Worm (Caenorhabditis elegans) whole organism, L4 larva: Measurements from ENCODE around the gene ZK418.10.

Experiments
- D1046.2 ChIP-seq: fragments of 200-800 bp; sonication (Bioruptor generic); IDR thresholded peaks from 2 replicates; pipeline ENCODE4 v1.3.6; 2022; ENCODE audit warnings: missing genetic modification characterization, missing compliant biosample characterization
- F26F4.8 ChIP-seq: fragments of 200-800 bp; sonication (Bioruptor generic); conservative IDR thresholded peaks from 2 replicates; pipeline ENCODE4 v1.3.6; 2022; ENCODE audit warnings: missing genetic modification characterization, missing compliant biosample characterization
- F44E2.7 ChIP-seq: fragments of 200-800 bp; sonication (Bioruptor generic); IDR thresholded peaks from 2 replicates; pipeline ENCODE4 v2.1.2; 2022; ENCODE audit warnings: missing genetic modification characterization, missing compliant biosample characterization
- T26A8.4 ChIP-seq: fragments of 200-800 bp; sonication (Bioruptor generic); IDR thresholded peaks from 2 replicates; pipeline ENCODE4 v1.3.6; 2022; ENCODE audit warnings: missing genetic modification characterization, missing compliant biosample characterization
- Y105C5A.15 ChIP-seq: fragments of 200-800 bp; sonication (Bioruptor generic); IDR thresholded peaks from 2 replicates; pipeline ENCODE4 v1.3.6; 2022; ENCODE audit warnings: missing genetic modification characterization, missing compliant biosample characterization
- Y5F2A.4 ChIP-seq: fragments of 200-800 bp; sonication (Bioruptor generic); optimal IDR thresholded peaks from 2 replicates; lab custom pipeline; 2018; ENCODE audit warnings: mild to moderate bottlenecking, missing genetic modification characterization, missing compliant biosample characterization
- Y75B8A.6 ChIP-seq: fragments of 200-800 bp; sonication (Bioruptor generic); IDR thresholded peaks from 2 replicates; pipeline ENCODE4 v1.3.6; 2022; ENCODE audit warnings: missing genetic modification reagents, missing genetic modification characterization, missing compliant biosample characterization
- attf-4 ChIP-seq: sonication (generic microtip); optimal IDR thresholded peaks from 3 replicates; lab custom pipeline; 2017; ENCODE audit warnings: missing biosample characterization, missing genetic modification characterization
- ceh-20 ChIP-seq: fragments of 200-800 bp; sonication (Bioruptor generic); IDR thresholded peaks from 2 replicates; pipeline ENCODE4 v1.3.6; 2022; ENCODE audit warnings: missing genetic modification reagents, missing genetic modification characterization, missing compliant biosample characterization
- ceh-28 ChIP-seq: fragments of 150-350 bp; optimal IDR thresholded peaks from 2 replicates; lab custom pipeline; 2014; ENCODE audit warnings: missing biosample characterization, missing genetic modification reagents, missing genetic modification characterization
- ceh-44 ChIP-seq: fragments of 200-800 bp; sonication (Bioruptor generic); IDR thresholded peaks from 2 replicates; pipeline ENCODE4 v1.3.6; 2022; ENCODE audit warnings: missing genetic modification reagents, missing genetic modification characterization, missing compliant biosample characterization
- ceh-62 ChIP-seq: sonication (generic microtip); optimal IDR thresholded peaks from 2 replicates; lab custom pipeline; 2017; ENCODE audit warnings: missing biosample characterization, missing genetic modification characterization
- ctbp-1 ChIP-seq: fragments of 200-800 bp; sonication (Bioruptor generic); IDR thresholded peaks from 2 replicates; pipeline ENCODE4 v1.3.6; 2022; ENCODE audit warnings: missing genetic modification reagents, missing genetic modification characterization, missing compliant biosample characterization
- daf-12 ChIP-seq: fragments of 150-350 bp; optimal IDR thresholded peaks from 2 replicates; lab custom pipeline; 2014; ENCODE audit warnings: missing biosample characterization, missing genetic modification reagents, missing genetic modification characterization
- daf-16 ChIP-seq, 3 experiments: sonication (generic microtip); optimal IDR thresholded peaks; 2 replicates each; lab custom pipeline; 2016 to 2017; ENCODE audit warnings: missing genetic modification characterization in 3 of 3, missing genetic modification reagents in 3 of 3, mild to moderate bottlenecking in 2 of 3, missing compliant biosample characterization in 2 of 3, missing biosample characterization in 1 of 3, moderate library complexity in 1 of 3
- dmd-6 ChIP-seq: fragments of 200-800 bp; sonication (Bioruptor generic); IDR thresholded peaks from 2 replicates; pipeline ENCODE4 v1.3.6; 2022; ENCODE audit warnings: missing genetic modification reagents, missing genetic modification characterization, missing compliant biosample characterization
- dpl-1 ChIP-seq: fragments of 150-350 bp; optimal IDR thresholded peaks from 2 replicates; lab custom pipeline; 2014; ENCODE audit warnings: missing biosample characterization, missing genetic modification reagents, missing genetic modification characterization
- duxl-1 ChIP-seq: sonication (generic microtip); optimal IDR thresholded peaks from 2 replicates; lab custom pipeline; 2016; ENCODE audit warnings: mild to moderate bottlenecking, missing genetic modification characterization, moderate library complexity, missing compliant biosample characterization; ENCODE audit not compliant: poor library complexity
- dve-1 ChIP-seq: sonication (generic microtip); optimal IDR thresholded peaks from 2 replicates; lab custom pipeline; 2017; ENCODE audit warnings: antibody characterized with exemption, mild to moderate bottlenecking, missing genetic modification characterization, missing compliant biosample characterization; ENCODE audit not compliant: insufficient read depth
- egl-43 ChIP-seq: fragments of 200-800 bp; sonication (Bioruptor generic); IDR thresholded peaks from 2 replicates; pipeline ENCODE4 v1.3.6; 2022; ENCODE audit warnings: missing genetic modification reagents, missing genetic modification characterization, missing compliant biosample characterization
- fkh-10 ChIP-seq: fragments of 150-350 bp; optimal IDR thresholded peaks from 2 replicates; lab custom pipeline; 2014; ENCODE audit warnings: missing biosample characterization, missing genetic modification reagents, missing genetic modification characterization
- hlh-30 ChIP-seq: sonication (generic microtip); optimal IDR thresholded peaks from 2 replicates; lab custom pipeline; 2017; ENCODE audit warnings: antibody characterized with exemption, mild to moderate bottlenecking, missing genetic modification characterization, missing compliant biosample characterization; ENCODE audit not compliant: insufficient read depth
- jun-1 ChIP-seq: fragments of 150-350 bp; optimal IDR thresholded peaks from 2 replicates; lab custom pipeline; 2014; ENCODE audit warnings: missing biosample characterization, missing genetic modification reagents, missing genetic modification characterization
- lim-7 ChIP-seq: fragments of 200-800 bp; sonication (Bioruptor generic); IDR thresholded peaks from 2 replicates; pipeline ENCODE4 v1.3.6; 2022; ENCODE audit warnings: missing genetic modification characterization, missing compliant biosample characterization
- lin-38 ChIP-seq: fragments of 200-800 bp; sonication (Bioruptor generic); IDR thresholded peaks from 2 replicates; pipeline ENCODE4 v1.3.6; 2022; ENCODE audit warnings: missing genetic modification reagents, missing genetic modification characterization, missing compliant biosample characterization
- lin-39 ChIP-seq: fragments of 150-350 bp; optimal IDR thresholded peaks from 2 replicates; lab custom pipeline; 2014; ENCODE audit warnings: missing biosample characterization, missing genetic modification reagents, missing genetic modification characterization
- lir-3 ChIP-seq: sonication (generic microtip); optimal IDR thresholded peaks from 2 replicates; lab custom pipeline; 2016; ENCODE audit warnings: mild to moderate bottlenecking, missing genetic modification characterization, missing compliant biosample characterization
- mdt-29 ChIP-seq: fragments of 200-800 bp; sonication (Bioruptor generic); IDR thresholded peaks from 2 replicates; pipeline ENCODE4 v1.3.6; 2022; ENCODE audit warnings: missing genetic modification reagents, missing genetic modification characterization, missing compliant biosample characterization
- mep-1 ChIP-seq: fragments of 150-350 bp; sonication (generic microtip); optimal IDR thresholded peaks from 3 replicates; lab custom pipeline; 2014; ENCODE audit warnings: missing biosample characterization, missing genetic modification characterization
- nhr-102 ChIP-seq: sonication (generic microtip); optimal IDR thresholded peaks from 2 replicates; lab custom pipeline; 2016; ENCODE audit warnings: mild to moderate bottlenecking, missing genetic modification characterization, moderate library complexity, missing compliant biosample characterization
- nhr-11 ChIP-seq: fragments of 150-350 bp; optimal IDR thresholded peaks from 2 replicates; lab custom pipeline; 2014; ENCODE audit warnings: missing biosample characterization, missing genetic modification characterization
- nhr-28 ChIP-seq: fragments of 150-350 bp; optimal IDR thresholded peaks from 2 replicates; lab custom pipeline; 2014; ENCODE audit warnings: missing biosample characterization, missing genetic modification characterization
- nhr-41 ChIP-seq: fragments of 200-800 bp; sonication (Bioruptor generic); IDR thresholded peaks from 2 replicates; pipeline ENCODE4 v1.3.6; 2022; ENCODE audit warnings: missing genetic modification reagents, missing genetic modification characterization, missing compliant biosample characterization
- nhr-76 ChIP-seq: fragments of 150-350 bp; optimal IDR thresholded peaks from 2 replicates; lab custom pipeline; 2014; ENCODE audit warnings: missing biosample characterization, missing genetic modification characterization
- pha-4 ChIP-seq, 2 experiments: fragments of 150-350 bp in 1 of 2; fragments of 200-800 bp in 1 of 2; sonication (Bioruptor generic) in 1 of 2; IDR thresholded peaks in 1 of 2; optimal IDR thresholded peaks in 1 of 2; 2 replicates each; pipeline versions ENCODE4 v1.3.6 to Lab custom; 2014 to 2022; ENCODE audit warnings: missing genetic modification characterization in 2 of 2, missing genetic modification reagents in 2 of 2, missing biosample characterization in 1 of 2, missing compliant biosample characterization in 1 of 2
- php-3 ChIP-seq: fragments of 200-800 bp; sonication (Bioruptor generic); IDR thresholded peaks from 2 replicates; pipeline ENCODE4 v1.3.6; 2022; ENCODE audit warnings: missing genetic modification reagents, missing genetic modification characterization, missing compliant biosample characterization
- pqm-1 ChIP-seq: sonication (generic microtip); optimal IDR thresholded peaks from 2 replicates; lab custom pipeline; 2017; ENCODE audit warnings: missing biosample characterization, missing genetic modification characterization
- sdz-12 ChIP-seq: fragments of 200-800 bp; sonication (Bioruptor generic); optimal IDR thresholded peaks from 2 replicates; lab custom pipeline; 2018; ENCODE audit warnings: mild to moderate bottlenecking, missing genetic modification characterization, missing compliant biosample characterization
- set-16 ChIP-seq: fragments of 200-800 bp; sonication (Bioruptor generic); IDR thresholded peaks from 2 replicates; pipeline ENCODE4 v1.3.6; 2022; ENCODE audit warnings: missing genetic modification reagents, missing genetic modification characterization, missing compliant biosample characterization
- spr-1 ChIP-seq: sonication (generic microtip); optimal IDR thresholded peaks from 2 replicates; lab custom pipeline; 2016; ENCODE audit warnings: mild to moderate bottlenecking, missing genetic modification characterization, missing compliant biosample characterization
- tag-97 ChIP-seq: fragments of 200-800 bp; sonication (Bioruptor generic); IDR thresholded peaks from 2 replicates; pipeline ENCODE4 v1.3.6; 2022; ENCODE audit warnings: missing genetic modification characterization, missing compliant biosample characterization
- tra-1 ChIP-seq: fragments of 200-800 bp; sonication (Bioruptor generic); IDR thresholded peaks from 2 replicates; pipeline ENCODE4 v1.3.6; 2022; ENCODE audit warnings: missing genetic modification reagents, missing genetic modification characterization, missing compliant biosample characterization
- zag-1 ChIP-seq: fragments of 150-350 bp; optimal IDR thresholded peaks from 2 replicates; lab custom pipeline; 2014; ENCODE audit warnings: missing biosample characterization, missing genetic modification characterization
- zfp-3 ChIP-seq: fragments of 200-800 bp; sonication (Bioruptor generic); conservative IDR thresholded peaks from 2 replicates; pipeline ENCODE4 v1.3.6; 2022; ENCODE audit warnings: missing genetic modification reagents, missing genetic modification characterization, missing compliant biosample characterization
- zip-11 ChIP-seq: fragments of 200-800 bp; sonication (Bioruptor generic); IDR thresholded peaks from 2 replicates; pipeline ENCODE4 v1.3.6; 2022; ENCODE audit warnings: missing genetic modification characterization, missing compliant biosample characterization
- ztf-11 ChIP-seq: fragments of 150-350 bp; optimal IDR thresholded peaks from 2 replicates; lab custom pipeline; 2014; ENCODE audit warnings: missing biosample characterization, missing genetic modification characterization

Gene ZK418.10

ce11 chrIII:7128601-7129000 lies 38.1 kb upstream of the ZK418.10 start, which contains the start of gene viro-2:
Gene viro-2 (plus strand): TSS chrIII:7128901.
- peak; percentile 50 for TF ChIP-seq dmd-6 (GFP tag; lab: Robert Waterston, UW)

DNA sequence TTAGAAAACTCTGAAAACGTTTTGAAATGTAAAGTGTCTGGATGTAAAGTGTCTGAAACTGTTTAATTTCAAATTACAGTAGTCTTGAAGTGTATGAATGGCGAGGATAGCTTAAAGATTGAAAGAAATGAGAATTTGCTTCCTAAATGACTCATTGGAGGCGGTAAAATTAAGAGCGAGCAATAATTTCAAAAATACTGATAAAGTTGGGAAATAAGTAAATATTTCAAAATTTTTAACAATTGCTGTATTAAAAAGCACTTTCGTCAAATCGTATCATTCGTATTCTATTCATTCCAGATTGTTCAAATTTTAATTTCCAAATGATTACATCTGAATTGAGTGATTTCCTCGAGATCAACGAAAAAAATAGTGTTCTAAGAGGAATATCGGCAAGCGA lies 33.9 kb upstream of the ZK418.10 start, which contains the start of gene B0280.2:
Gene B0280.2, plus strand, starts transcription at position 301 of the 400 bp plus-strand sequence.
- no peak for TF ChIP-seq lim-7
- no peak for TF ChIP-seq lin-38 (GFP tag; lab: Robert Waterston, UW)
- no peak for TF ChIP-seq duxl-1 (tag; lab: Kevin White, UChicago)
- TF ChIP-seq nhr-28, result no peak
- no peak for TF ChIP-seq Y105C5A.15 (GFP tag; lab: Robert Waterston, UW)

DNA sequence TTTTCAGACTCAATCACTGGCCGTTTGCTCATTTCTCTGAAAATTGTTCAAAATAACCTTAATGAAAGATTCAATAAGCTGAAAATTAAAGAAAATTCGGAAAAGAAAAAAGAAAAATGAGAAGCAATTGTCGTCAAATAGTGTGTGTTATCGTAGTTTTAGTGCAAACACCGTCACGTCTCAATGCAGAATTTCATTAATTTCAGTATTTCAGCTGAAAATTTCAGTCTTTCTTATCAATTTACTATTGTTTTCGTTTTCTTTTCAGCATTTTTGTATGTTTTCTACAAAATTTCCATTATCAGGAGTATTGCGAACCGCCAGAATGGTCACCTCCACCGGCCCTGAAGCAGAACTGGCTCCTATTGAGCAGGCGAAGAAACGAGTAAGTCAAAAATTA lies 32.4 kb upstream of the ZK418.10 start, which contains the start of the genes B0280.9 and rpia-1:
Gene B0280.9, minus strand, starts transcription at position 36 of the 400 bp plus-strand sequence.
Gene rpia-1, plus strand, starts transcription at position 269 of the 400 bp plus-strand sequence.
- TF ChIP-seq daf-12 (tag; lab: Kevin White, UChicago), result no peak
- no peak for TF ChIP-seq tag-97
- TF ChIP-seq nhr-102, result no peak
- no peak for TF ChIP-seq lin-39 (tag; lab: Kevin White, UChicago)
- TF ChIP-seq fkh-10, result no peak
- TF ChIP-seq duxl-1 (tag; lab: Kevin White, UChicago), result no peak
- TF ChIP-seq F44E2.7 (GFP tag; lab: Robert Waterston, UW), result no peak
- TF ChIP-seq D1046.2, result no peak
- TF ChIP-seq ceh-20 (GFP tag; lab: Robert Waterston, UW), result no peak
- no peak for TF ChIP-seq Y105C5A.15 (GFP tag; lab: Robert Waterston, UW)
- TF ChIP-seq ceh-62 (tag; lab: Kevin White, UChicago), result no peak
- TF ChIP-seq set-16, result no peak
- TF ChIP-seq php-3 (GFP tag; lab: Robert Waterston, UW), result no peak
- TF ChIP-seq lim-7, result no peak
- no peak for TF ChIP-seq Y75B8A.6 (GFP tag; lab: Robert Waterston, UW)
- TF ChIP-seq F26F4.8 (GFP tag; lab: Robert Waterston, UW), result no peak
- no peak for TF ChIP-seq pha-4 (GFP tag; IDR thresholded peaks at IDR 0.05; lab: Robert Waterston, UW)
- TF ChIP-seq pha-4 (tag; optimal IDR thresholded peaks at IDR 0.05; lab: Kevin White, UChicago), result no peak
- no peak for TF ChIP-seq ceh-28
- TF ChIP-seq dpl-1 (GFP tag; lab: Kevin White, UChicago), result peak; percentile 6
- TF ChIP-seq jun-1 (tag; lab: Kevin White, UChicago), result no peak
- no peak for TF ChIP-seq nhr-11
- peak; percentile 23 for TF ChIP-seq pqm-1
- no peak for TF ChIP-seq ctbp-1 (GFP tag; lab: Robert Waterston, UW)
- TF ChIP-seq nhr-41, result no peak
- no peak for TF ChIP-seq mdt-29 (GFP tag; lab: Robert Waterston, UW)
- no peak for TF ChIP-seq zfp-3 (GFP tag; lab: Robert Waterston, UW)
- no peak for TF ChIP-seq dmd-6 (GFP tag; lab: Robert Waterston, UW)
- TF ChIP-seq spr-1 (tag; lab: Kevin White, UChicago), result no peak
- TF ChIP-seq lir-3 (tag; lab: Kevin White, UChicago), result no peak
- no peak for TF ChIP-seq ceh-44 (GFP tag; lab: Robert Waterston, UW)
- peak; percentile 52 for TF ChIP-seq dve-1
- TF ChIP-seq tra-1, result no peak
- TF ChIP-seq daf-16 (GFP tag; optimal IDR thresholded peaks at IDR 0.05; lab: Kevin White, UChicago), result no peak
- TF ChIP-seq daf-16 (tag; optimal IDR thresholded peaks at IDR 0.05; lab: Kevin White, UChicago), result peak; percentile 72
- no peak for TF ChIP-seq ztf-11 (tag; lab: Kevin White, UChicago)
- no peak for TF ChIP-seq nhr-76 (tag; lab: Kevin White, UChicago)
- TF ChIP-seq hlh-30 (tag; lab: Kevin White, UChicago), result no peak
- TF ChIP-seq zag-1 (tag; lab: Kevin White, UChicago), result no peak
- TF ChIP-seq sdz-12 (GFP tag; lab: Kevin White, UChicago), result no peak
- TF ChIP-seq Y5F2A.4 (GFP tag; lab: Kevin White, UChicago), result no peak
- peak; percentile 25 for TF ChIP-seq mep-1
- TF ChIP-seq egl-43, result no peak
- TF ChIP-seq attf-4 (tag; lab: Kevin White, UChicago), result no peak
- TF ChIP-seq T26A8.4 (GFP tag; lab: Robert Waterston, UW), result no peak
- no peak for TF ChIP-seq zip-11 (GFP tag; lab: Robert Waterston, UW)
